Worm (Caenorhabditis elegans) whole organism, L4/young adult: Measurements from ENCODE around the gene npr-12.

Experiments
- W03F9.2 ChIP-seq: fragments of 150-350 bp; optimal IDR thresholded peaks from 2 replicates; lab custom pipeline; 2014; ENCODE audit warnings: missing biosample characterization, missing genetic modification characterization
- dao-5 ChIP-seq: sonication (generic microtip); optimal IDR thresholded peaks from 2 replicates; lab custom pipeline; 2016; ENCODE audit warnings: missing genotype, missing genetic modification characterization, moderate library complexity, missing compliant biosample characterization
- him-1 ChIP-seq: sonication (generic microtip); optimal IDR thresholded peaks from 2 replicates; lab custom pipeline; 2016; ENCODE audit warnings: missing genotype, missing genetic modification reagents, missing genetic modification characterization, missing compliant biosample characterization

- no peak for TF ChIP-seq dao-5 (tag; lab: Kevin White, UChicago)
- no peak for TF ChIP-seq him-1 (tag; lab: Kevin White, UChicago)
- TF ChIP-seq W03F9.2 = no peak
These were observed 49.8 kb downstream of the npr-12 start, which contains the start of the genes T05A12.3 and T05A12.4 for ce11 chrIV:6887601-6888099.
